Fruit fly (Drosophila melanogaster) S2 (cell line): ENCODE measurements around the gene Max.

Experiments
- CG8478 ChIP-seq: fragments of >200 bp; optimal IDR thresholded peaks from 2 replicates; lab custom pipeline; 2018
- CTCF ChIP-seq, 2 experiments: fragments of >200 bp; optimal IDR thresholded peaks; 2 replicates each; lab custom pipeline; 2018

DNA sequence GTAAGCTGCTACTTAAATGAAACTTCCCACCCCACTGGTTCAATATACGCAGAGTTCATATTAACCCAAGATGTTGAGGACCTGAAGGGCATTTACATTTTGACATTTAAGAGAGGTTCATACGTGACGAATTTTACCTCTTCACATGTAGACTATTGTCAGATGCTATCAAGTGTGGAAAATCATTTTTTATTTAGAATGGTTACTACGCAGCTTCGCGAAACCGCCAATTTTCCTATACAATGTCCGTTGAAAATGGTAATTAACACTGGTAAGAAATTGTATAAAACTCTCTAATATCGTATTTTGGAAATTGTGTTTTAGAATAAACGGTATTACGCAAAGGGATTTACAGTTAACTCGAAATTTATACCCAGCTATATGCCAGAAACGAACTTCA, 27.4 kb downstream of the Max start:
- no peak for TF ChIP-seq CG8478 (lab: Kevin White, UChicago)
- TF ChIP-seq CTCF (optimal IDR thresholded peaks at IDR 0.05; lab: Kevin White, UChicago): no peak
